Worm (Caenorhabditis elegans) whole organism, early embryonic: ENCODE results near the gene ribo-1.

Experiments used
- B0310.2 ChIP-seq: sonication (generic microtip); optimal IDR thresholded peaks from 2 replicates; lab custom pipeline; 2016; ENCODE audit warnings: mild to moderate bottlenecking, missing genetic modification characterization, missing compliant biosample characterization
- F13C5.2 ChIP-seq: sonication (generic microtip); optimal IDR thresholded peaks from 2 replicates; lab custom pipeline; 2017; ENCODE audit warnings: mild to moderate bottlenecking, missing genetic modification characterization, inconsistent platforms, missing compliant biosample characterization
- aly-1 ChIP-seq: sonication (generic microtip); optimal IDR thresholded peaks from 2 replicates; lab custom pipeline; 2016; ENCODE audit warnings: missing genetic modification characterization, missing compliant biosample characterization
- ama-1 ChIP-seq: fragments of 150-350 bp; optimal IDR thresholded peaks from 2 replicates; lab custom pipeline; 2014
- ceh-13 ChIP-seq: fragments of 200-800 bp; sonication (Bioruptor generic); optimal IDR thresholded peaks from 2 replicates; lab custom pipeline; 2018; ENCODE audit warnings: mild to moderate bottlenecking, missing genetic modification characterization, missing compliant biosample characterization
- ceh-36 ChIP-seq: sonication (generic microtip); optimal IDR thresholded peaks from 2 replicates; lab custom pipeline; 2016; ENCODE audit warnings: missing genetic modification characterization, inconsistent platforms, missing compliant biosample characterization
- ets-7 ChIP-seq: sonication (generic microtip); optimal IDR thresholded peaks from 2 replicates; lab custom pipeline; 2016; ENCODE audit warnings: missing genotype, missing genetic modification characterization, missing compliant biosample characterization
- flt-1 ChIP-seq: fragments of 200-800 bp; sonication (Bioruptor generic); IDR thresholded peaks from 2 replicates; pipeline ENCODE4 v1.3.6; 2022; ENCODE audit warnings: missing genetic modification characterization, missing compliant biosample characterization
- hmbx-1 ChIP-seq: sonication (generic microtip); optimal IDR thresholded peaks from 2 replicates; lab custom pipeline; 2016; ENCODE audit warnings: mild to moderate bottlenecking, missing genetic modification characterization, missing compliant biosample characterization
- hmg-4 ChIP-seq: fragments of 200-800 bp; sonication (Bioruptor generic); optimal IDR thresholded peaks from 2 replicates; lab custom pipeline; 2018; ENCODE audit warnings: mild to moderate bottlenecking, missing genetic modification characterization, missing compliant biosample characterization
- hnd-1 ChIP-seq: sonication (generic microtip); optimal IDR thresholded peaks from 2 replicates; lab custom pipeline; 2016; ENCODE audit warnings: missing genetic modification characterization, missing compliant biosample characterization
- pes-1 ChIP-seq: fragments of 200-800 bp; sonication (Bioruptor generic); IDR thresholded peaks from 2 replicates; pipeline ENCODE4 v1.3.6; 2022; ENCODE audit warnings: missing genetic modification reagents, missing genetic modification characterization, missing compliant biosample characterization
- scrt-1 ChIP-seq: fragments of 200-800 bp; sonication (Bioruptor generic); IDR thresholded peaks from 2 replicates; pipeline ENCODE4 v1.3.6; 2022; ENCODE audit warnings: missing genetic modification characterization, missing compliant biosample characterization
- sea-1 ChIP-seq: fragments of 200-800 bp; sonication (Bioruptor generic); conservative IDR thresholded peaks from 2 replicates; pipeline ENCODE4 v1.3.6; 2022; ENCODE audit warnings: missing genetic modification characterization, missing compliant biosample characterization
- tbx-11 ChIP-seq: fragments of 200-800 bp; sonication (Bioruptor generic); IDR thresholded peaks from 2 replicates; pipeline ENCODE4 v1.3.6; 2022; ENCODE audit warnings: missing genetic modification characterization, missing compliant biosample characterization
- tbx-37 ChIP-seq: fragments of 200-800 bp; sonication (Bioruptor generic); conservative IDR thresholded peaks from 2 replicates; pipeline ENCODE4 v1.3.6; 2022; ENCODE audit warnings: missing genetic modification reagents, missing genetic modification characterization, missing compliant biosample characterization
- tra-4 ChIP-seq: sonication (generic microtip); optimal IDR thresholded peaks from 2 replicates; lab custom pipeline; 2017; ENCODE audit warnings: missing genetic modification characterization, missing compliant biosample characterization

The ribo-1 gene

DNA sequence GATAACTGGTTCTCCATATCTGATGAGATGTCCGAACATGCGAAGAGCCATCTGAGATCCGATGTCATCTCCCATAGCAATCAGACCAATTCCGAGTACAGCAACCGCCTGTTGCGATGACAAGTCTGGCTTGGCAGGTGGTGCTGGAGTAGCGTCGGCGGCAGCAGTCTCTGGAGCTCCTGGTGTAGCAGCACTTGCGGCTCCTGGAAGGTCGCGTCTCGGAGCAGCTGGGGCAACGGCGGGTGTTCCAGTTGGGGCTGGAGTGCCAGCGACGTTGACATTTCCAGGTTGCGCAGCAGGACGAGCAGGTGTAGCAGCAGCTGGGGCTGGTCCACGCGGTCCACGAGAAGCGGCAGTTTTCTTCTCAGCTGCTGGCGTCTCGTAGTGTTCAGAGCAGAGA is 3.0 kb upstream of the ribo-1 start:
- TF ChIP-seq F13C5.2 (tag; lab: Kevin White, UChicago), result no peak
- TF ChIP-seq hmg-4 (GFP tag; lab: Kevin White, UChicago), result no peak
- no peak for TF ChIP-seq ama-1 (lab: Kevin White, UChicago)
- TF ChIP-seq ets-7 (tag; lab: Kevin White, UChicago), result no peak
- TF ChIP-seq B0310.2, result no peak
- TF ChIP-seq aly-1 (tag; lab: Kevin White, UChicago), result no peak
- no peak for TF ChIP-seq tbx-37 (GFP tag; lab: Robert Waterston, UW)
- TF ChIP-seq hmbx-1 (tag; lab: Kevin White, UChicago), result no peak
- no peak for TF ChIP-seq pes-1 (GFP tag; lab: Robert Waterston, UW)
- TF ChIP-seq hnd-1 (tag; lab: Kevin White, UChicago), result no peak
- no peak for TF ChIP-seq sea-1 (GFP tag; lab: Robert Waterston, UW)
- TF ChIP-seq ceh-36, result no peak
- no peak for TF ChIP-seq flt-1 (GFP tag; lab: Robert Waterston, UW)
- TF ChIP-seq tra-4 (tag; lab: Kevin White, UChicago), result no peak
- no peak for TF ChIP-seq ceh-13 (GFP tag; lab: Kevin White, UChicago)
- TF ChIP-seq tbx-11 (GFP tag; lab: Robert Waterston, UW), result no peak

ce11 chrIV:6912851-6913588 is 2.5 kb downstream of the ribo-1 start, which contains the start of gene T22D1.3:
Gene T22D1.3, plus strand, starts transcription at chrIV:6913538.
- TF ChIP-seq tbx-37 (GFP tag; lab: Robert Waterston, UW) (no peak), ets-7 (tag; lab: Kevin White, UChicago) (no peak), B0310.2 (no peak), F13C5.2 (tag; lab: Kevin White, UChicago) (no peak), ama-1 (lab: Kevin White, UChicago) (no peak), ceh-13 (GFP tag; lab: Kevin White, UChicago) (no peak), scrt-1 (GFP tag; lab: Robert Waterston, UW) (no peak), tra-4 (tag; lab: Kevin White, UChicago) (no peak), tbx-11 (GFP tag; lab: Robert Waterston, UW) (no peak), flt-1 (GFP tag; lab: Robert Waterston, UW) (no peak)

DNA sequence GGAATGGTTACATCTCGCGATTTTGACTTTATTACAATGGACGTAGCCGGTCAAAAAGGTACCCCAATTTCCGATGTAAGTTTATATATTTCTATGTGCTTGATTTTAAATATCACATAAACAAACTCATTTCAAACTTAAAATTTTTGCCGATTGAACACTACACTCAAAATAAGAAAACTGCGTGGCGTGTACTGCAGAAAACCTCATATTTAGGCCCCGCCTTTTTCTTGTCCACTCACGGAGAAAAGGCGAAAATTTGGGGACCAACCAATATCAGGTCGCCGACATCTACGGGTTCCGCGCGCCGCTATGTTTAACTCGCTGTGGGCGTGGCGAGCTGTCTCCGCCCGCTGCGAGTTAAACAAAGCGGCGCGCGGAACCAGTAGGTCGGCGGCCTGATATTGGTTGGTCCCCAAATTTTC is 3.7 kb downstream of the ribo-1 start:
- TF ChIP-seq scrt-1 (GFP tag; lab: Robert Waterston, UW), result 0 out of 2 replicates have a peak, but pooled peaks have one; percentile 16

ce11 chrIV:6916831-6917230 is 6.3 kb downstream of the ribo-1 start:
- no peak for TF ChIP-seq pes-1 (GFP tag; lab: Robert Waterston, UW)
- no peak for TF ChIP-seq aly-1 (tag; lab: Kevin White, UChicago)
- TF ChIP-seq ets-7 (tag; lab: Kevin White, UChicago), result no peak
- TF ChIP-seq scrt-1 (GFP tag; lab: Robert Waterston, UW), result no peak
- no peak for TF ChIP-seq B0310.2
- TF ChIP-seq ceh-13 (GFP tag; lab: Kevin White, UChicago), result no peak

- TF ChIP-seq ama-1 (lab: Kevin White, UChicago) (no peak), F13C5.2 (tag; lab: Kevin White, UChicago) (peak; percentile 38)
These were observed 8.8 kb downstream of the ribo-1 start, which contains the start of gene ruvb-2 for ce11 chrIV:6919318-6919717. Gene ruvb-2, minus strand, starts transcription at chrIV:6919406.

ce11 chrIV:6920063-6920462 is 9.6 kb downstream of the ribo-1 start, which contains the start of gene T22D1.18:
Gene T22D1.18, minus strand, starts transcription at chrIV:6920163.
- TF ChIP-seq ceh-36 (no peak), tbx-11 (GFP tag; lab: Robert Waterston, UW) (no peak), F13C5.2 (tag; lab: Kevin White, UChicago) (no peak), scrt-1 (GFP tag; lab: Robert Waterston, UW) (no peak), tbx-37 (GFP tag; lab: Robert Waterston, UW) (no peak), B0310.2 (no peak), flt-1 (GFP tag; lab: Robert Waterston, UW) (no peak), ets-7 (tag; lab: Kevin White, UChicago) (no peak), hmg-4 (GFP tag; lab: Kevin White, UChicago) (no peak), hmbx-1 (tag; lab: Kevin White, UChicago) (no peak), ama-1 (lab: Kevin White, UChicago) (no peak), sea-1 (GFP tag; lab: Robert Waterston, UW) (no peak), tra-4 (tag; lab: Kevin White, UChicago) (no peak), pes-1 (GFP tag; lab: Robert Waterston, UW) (no peak), aly-1 (tag; lab: Kevin White, UChicago) (no peak), ceh-13 (GFP tag; lab: Kevin White, UChicago) (no peak)

ce11 chrIV:6923070-6923469 is 12.6 kb downstream of the ribo-1 start, which contains the start of gene T22D1.1:
Gene T22D1.1, plus strand, starts transcription at chrIV:6923370.
- TF ChIP-seq tbx-11 (GFP tag; lab: Robert Waterston, UW), result no peak
- no peak for TF ChIP-seq ceh-13 (GFP tag; lab: Kevin White, UChicago)
- no peak for TF ChIP-seq ama-1 (lab: Kevin White, UChicago)
- no peak for TF ChIP-seq flt-1 (GFP tag; lab: Robert Waterston, UW)
- no peak for TF ChIP-seq F13C5.2 (tag; lab: Kevin White, UChicago)
- TF ChIP-seq aly-1 (tag; lab: Kevin White, UChicago), result no peak
- TF ChIP-seq B0310.2, result no peak
- no peak for TF ChIP-seq hmg-4 (GFP tag; lab: Kevin White, UChicago)
